Worm (Caenorhabditis elegans) whole organism, late embryonic: ENCODE results near the gene fbxa-135.

Experiments used
- C08G9.2 ChIP-seq: sonication (generic microtip); optimal IDR thresholded peaks from 2 replicates; lab custom pipeline; 2016; ENCODE audit warnings: mild to moderate bottlenecking, missing genetic modification characterization, moderate library complexity, missing compliant biosample characterization
- C38D4.7 ChIP-seq: fragments of 200-800 bp; sonication (Bioruptor generic); optimal IDR thresholded peaks from 2 replicates; lab custom pipeline; 2018; ENCODE audit warnings: mild to moderate bottlenecking, missing genetic modification characterization, moderate library complexity, missing compliant biosample characterization
- K02D7.2 ChIP-seq: sonication (generic microtip); optimal IDR thresholded peaks from 2 replicates; lab custom pipeline; 2017; ENCODE audit warnings: mild to moderate bottlenecking, missing genetic modification characterization, missing compliant biosample characterization
- K09A11.1 ChIP-seq: sonication (generic microtip); optimal IDR thresholded peaks from 2 replicates; lab custom pipeline; 2017; ENCODE audit warnings: antibody characterized with exemption, mild to moderate bottlenecking, missing genetic modification characterization, missing compliant biosample characterization; ENCODE audit not compliant: insufficient read depth
- ama-1 ChIP-seq: fragments of 150-350 bp; optimal IDR thresholded peaks from 2 replicates; lab custom pipeline; 2014
- ceh-14 ChIP-seq: sonication (generic microtip); optimal IDR thresholded peaks from 2 replicates; lab custom pipeline; 2016; ENCODE audit warnings: missing genotype, missing genetic modification characterization, missing compliant biosample characterization
- ceh-19 ChIP-seq: fragments of 200-800 bp; sonication (Bioruptor generic); optimal IDR thresholded peaks from 2 replicates; lab custom pipeline; 2018; ENCODE audit warnings: mild to moderate bottlenecking, missing genetic modification characterization, missing compliant biosample characterization
- ceh-2 ChIP-seq: sonication (generic microtip); optimal IDR thresholded peaks from 2 replicates; lab custom pipeline; 2016; ENCODE audit warnings: missing genotype, missing genetic modification characterization, missing compliant biosample characterization
- ceh-24 ChIP-seq: sonication (generic microtip); optimal IDR thresholded peaks from 2 replicates; lab custom pipeline; 2016; ENCODE audit warnings: mild to moderate bottlenecking, missing genetic modification characterization, missing compliant biosample characterization
- ceh-30 ChIP-seq: fragments of 150-350 bp; optimal IDR thresholded peaks from 2 replicates; lab custom pipeline; 2014; ENCODE audit warnings: missing biosample characterization, missing genetic modification characterization
- ceh-34 ChIP-seq: sonication (generic microtip); optimal IDR thresholded peaks from 2 replicates; lab custom pipeline; 2016; ENCODE audit warnings: mild to moderate bottlenecking, missing genetic modification characterization, missing compliant biosample characterization
- ceh-45 ChIP-seq: fragments of 200-800 bp; sonication (Bioruptor generic); IDR thresholded peaks from 2 replicates; pipeline ENCODE4 v1.3.6; 2022; ENCODE audit warnings: missing genetic modification reagents, missing genetic modification characterization, missing compliant biosample characterization
- ceh-48 ChIP-seq: sonication (generic microtip); optimal IDR thresholded peaks from 2 replicates; lab custom pipeline; 2016; ENCODE audit warnings: missing genetic modification characterization, inconsistent platforms, missing compliant biosample characterization
- ceh-9 ChIP-seq: sonication (generic microtip); optimal IDR thresholded peaks from 2 replicates; lab custom pipeline; 2016; ENCODE audit warnings: mild to moderate bottlenecking, missing genetic modification characterization, inconsistent platforms, missing compliant biosample characterization
- elt-2 ChIP-seq: sonication (generic microtip); optimal IDR thresholded peaks from 2 replicates; lab custom pipeline; 2016; ENCODE audit warnings: missing genetic modification reagents, missing genetic modification characterization, missing compliant biosample characterization
- elt-4 ChIP-seq: sonication (generic microtip); optimal IDR thresholded peaks from 2 replicates; lab custom pipeline; 2016; ENCODE audit warnings: missing genetic modification characterization, missing compliant biosample characterization
- eyg-1 ChIP-seq: sonication (generic microtip); optimal IDR thresholded peaks from 2 replicates; lab custom pipeline; 2016; ENCODE audit warnings: missing genotype, missing genetic modification characterization, missing compliant biosample characterization
- fax-1 ChIP-seq: sonication (generic microtip); optimal IDR thresholded peaks from 2 replicates; lab custom pipeline; 2016; ENCODE audit warnings: missing genotype, missing genetic modification characterization, missing compliant biosample characterization
- fkh-10 ChIP-seq: fragments of 150-350 bp; optimal IDR thresholded peaks from 2 replicates; lab custom pipeline; 2014; ENCODE audit warnings: missing biosample characterization, missing genetic modification reagents, missing genetic modification characterization
- gmeb-2 ChIP-seq: sonication (generic microtip); optimal IDR thresholded peaks from 2 replicates; lab custom pipeline; 2016; ENCODE audit warnings: missing genetic modification characterization, inconsistent platforms, missing compliant biosample characterization
- hlh-15 ChIP-seq: sonication (generic microtip); optimal IDR thresholded peaks from 2 replicates; lab custom pipeline; 2016; ENCODE audit warnings: missing genetic modification characterization, missing compliant biosample characterization
- lim-6 ChIP-seq: sonication (generic microtip); optimal IDR thresholded peaks from 2 replicates; lab custom pipeline; 2016; ENCODE audit warnings: missing genetic modification characterization, missing compliant biosample characterization
- lin-11 ChIP-seq: fragments of 200-800 bp; sonication (Bioruptor generic); optimal IDR thresholded peaks from 2 replicates; lab custom pipeline; 2018; ENCODE audit warnings: mild to moderate bottlenecking, missing genetic modification characterization, missing compliant biosample characterization
- madf-2 ChIP-seq: sonication (generic microtip); optimal IDR thresholded peaks from 2 replicates; lab custom pipeline; 2017; ENCODE audit warnings: missing genetic modification characterization, missing compliant biosample characterization
- mec-3 ChIP-seq: sonication (generic microtip); optimal IDR thresholded peaks from 2 replicates; lab custom pipeline; 2016; ENCODE audit warnings: borderline replicate concordance, missing genetic modification characterization, missing compliant biosample characterization
- nhr-11 ChIP-seq: fragments of 150-350 bp; optimal IDR thresholded peaks from 2 replicates; lab custom pipeline; 2014; ENCODE audit warnings: missing biosample characterization, missing genetic modification characterization
- pat-9 ChIP-seq: fragments of 200-800 bp; sonication (Bioruptor generic); optimal IDR thresholded peaks from 2 replicates; lab custom pipeline; 2018; ENCODE audit warnings: mild to moderate bottlenecking, missing genetic modification characterization, moderate library complexity, missing compliant biosample characterization
- ref-2 ChIP-seq: sonication (generic microtip); optimal IDR thresholded peaks from 2 replicates; lab custom pipeline; 2016; ENCODE audit warnings: missing genetic modification characterization, missing compliant biosample characterization
- sdc-2 ChIP-seq: sonication (generic microtip); optimal IDR thresholded peaks from 2 replicates; lab custom pipeline; 2016; ENCODE audit warnings: missing genotype, missing genetic modification characterization, missing compliant biosample characterization
- sox-2 ChIP-seq: fragments of 200-800 bp; sonication (Bioruptor generic); IDR thresholded peaks from 2 replicates; pipeline ENCODE4 v1.3.6; 2022; ENCODE audit warnings: missing genetic modification reagents, missing genetic modification characterization, missing compliant biosample characterization
- sox-4 ChIP-seq: sonication (generic microtip); optimal IDR thresholded peaks from 2 replicates; lab custom pipeline; 2017; ENCODE audit warnings: mild to moderate bottlenecking, missing genetic modification characterization, inconsistent platforms, missing compliant biosample characterization
- ttx-3 ChIP-seq: sonication (generic microtip); optimal IDR thresholded peaks from 2 replicates; lab custom pipeline; 2016; ENCODE audit warnings: missing genetic modification reagents, missing genetic modification characterization, missing compliant biosample characterization
- unc-86 ChIP-seq: sonication (generic microtip); optimal IDR thresholded peaks from 2 replicates; lab custom pipeline; 2016; ENCODE audit warnings: missing genetic modification characterization, missing compliant biosample characterization
- zip-5 ChIP-seq: sonication (generic microtip); optimal IDR thresholded peaks from 2 replicates; lab custom pipeline; 2016; ENCODE audit warnings: missing genetic modification characterization, missing compliant biosample characterization
- ztf-16 ChIP-seq: sonication (generic microtip); optimal IDR thresholded peaks from 2 replicates; lab custom pipeline; 2017; ENCODE audit warnings: missing genetic modification characterization, missing compliant biosample characterization

The fbxa-135 gene

DNA sequence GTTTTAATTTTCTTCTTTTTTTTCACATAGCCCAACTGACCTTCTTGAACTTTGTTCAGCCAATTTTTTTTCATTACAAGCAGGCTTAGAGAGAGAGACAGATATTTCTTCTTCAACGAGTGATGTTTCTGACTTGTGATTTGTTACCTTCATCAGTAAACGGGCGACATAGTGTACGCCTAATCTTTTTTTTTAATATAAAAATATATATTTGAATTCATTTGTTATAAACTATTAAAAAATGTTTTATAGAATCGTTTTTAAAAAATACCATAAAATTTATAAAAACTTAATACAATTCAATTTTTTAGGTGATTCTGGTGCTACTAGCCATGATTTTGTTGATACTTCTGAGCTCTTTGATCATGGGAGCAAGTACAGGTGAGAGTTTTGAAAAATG is 15.8 kb downstream of the fbxa-135 start, which contains the start of gene T06E6.10:
T06E6.10 (plus strand) TSS at position 301 of the 400 bp plus-strand sequence.
- TF ChIP-seq K09A11.1 (tag; lab: Kevin White, UChicago), result no peak
- TF ChIP-seq lin-11 (tag; lab: Kevin White, UChicago), result no peak
- TF ChIP-seq mec-3 (tag; lab: Kevin White, UChicago), result no peak
- no peak for TF ChIP-seq ztf-16 (tag; lab: Kevin White, UChicago)
- TF ChIP-seq ttx-3 (tag; lab: Kevin White, UChicago), result no peak
- no peak for TF ChIP-seq ceh-19 (GFP tag; lab: Kevin White, UChicago)
- TF ChIP-seq pat-9 (tag; lab: Kevin White, UChicago), result no peak
- no peak for TF ChIP-seq lim-6 (tag; lab: Kevin White, UChicago)
- no peak for TF ChIP-seq ref-2 (tag; lab: Kevin White, UChicago)
- no peak for TF ChIP-seq nhr-11
- TF ChIP-seq eyg-1, result no peak
- TF ChIP-seq zip-5, result no peak
- no peak for TF ChIP-seq elt-4 (tag; lab: Kevin White, UChicago)
- no peak for TF ChIP-seq ceh-45 (GFP tag; lab: Robert Waterston, UW)
- TF ChIP-seq ama-1 (lab: Kevin White, UChicago), result no peak
- no peak for TF ChIP-seq fkh-10 (GFP tag; lab: Kevin White, UChicago)
- no peak for TF ChIP-seq elt-2 (tag; lab: Kevin White, UChicago)
- TF ChIP-seq ceh-30 (tag; lab: Kevin White, UChicago), result no peak
- no peak for TF ChIP-seq ceh-14 (tag; lab: Kevin White, UChicago)

DNA sequence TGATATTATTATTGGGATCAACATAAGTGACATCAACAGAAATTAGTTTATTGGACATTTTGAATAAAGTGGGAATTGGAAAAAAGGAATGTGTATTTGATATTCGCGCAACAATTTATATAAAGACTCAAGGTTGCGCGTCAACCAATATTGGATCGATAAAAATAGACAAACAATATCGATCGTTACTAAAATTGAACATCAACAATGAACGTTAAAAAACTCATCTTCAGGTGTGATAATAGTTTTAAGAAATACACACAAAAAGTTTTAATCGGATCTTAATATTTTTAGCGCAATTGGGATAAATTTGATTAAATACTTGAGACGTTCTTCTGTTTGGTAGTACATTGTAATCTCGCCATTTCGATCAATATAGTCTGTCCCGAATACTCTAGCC is 21.5 kb downstream of the fbxa-135 start, which contains the start of gene fbxa-104:
fbxa-104 (minus strand) TSS at position 83 of the 400 bp plus-strand sequence.
- no peak for TF ChIP-seq sdc-2 (tag; lab: Kevin White, UChicago)

DNA sequence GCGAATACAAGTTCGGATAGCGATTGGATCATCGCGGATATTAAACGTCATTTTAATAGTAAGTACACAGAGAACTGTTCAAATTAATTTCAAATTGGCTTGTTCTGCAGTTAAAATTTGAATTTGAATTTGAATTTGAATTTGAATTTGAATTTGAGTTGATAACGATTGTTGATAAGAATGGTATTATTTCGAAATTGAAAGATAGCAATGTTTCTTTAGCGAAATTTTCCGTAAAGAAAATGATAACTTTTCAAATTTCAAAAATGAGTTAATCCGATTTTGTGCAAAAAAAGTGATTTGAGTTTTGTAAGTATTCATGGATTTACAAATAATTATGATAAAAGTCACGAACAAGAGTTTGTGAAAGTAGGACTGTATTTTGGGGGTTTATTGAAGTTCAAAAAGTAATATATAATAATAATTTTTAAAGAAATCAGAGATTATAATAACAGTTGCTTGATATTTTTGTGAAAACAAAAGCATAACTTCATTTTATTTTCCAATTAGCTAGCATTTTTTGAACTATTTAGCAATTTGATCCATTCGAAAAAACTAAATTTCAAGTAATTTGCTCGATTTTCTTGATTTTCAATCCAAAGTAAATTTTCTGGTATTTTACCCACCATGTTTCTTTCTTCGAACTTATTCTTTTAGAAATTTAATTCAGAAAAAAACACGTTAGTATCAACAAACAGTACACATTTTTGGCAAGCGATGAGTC is 23.5 kb downstream of the fbxa-135 start, which contains the start of gene Y36E3A.2:
Y36E3A.2 (plus strand) TSS at position 674 of the 724 bp plus-strand sequence.
- TF ChIP-seq ceh-24 (tag; lab: Kevin White, UChicago), result no peak
- no peak for TF ChIP-seq gmeb-2
- no peak for TF ChIP-seq ceh-34 (tag; lab: Kevin White, UChicago)
- TF ChIP-seq hlh-15 (tag; lab: Kevin White, UChicago), result no peak
- no peak for TF ChIP-seq sox-4 (tag; lab: Kevin White, UChicago)
- no peak for TF ChIP-seq ztf-16 (tag; lab: Kevin White, UChicago)
- no peak for TF ChIP-seq elt-4 (tag; lab: Kevin White, UChicago)
- TF ChIP-seq C38D4.7, result no peak
- no peak for TF ChIP-seq ceh-9 (tag; lab: Kevin White, UChicago)
- TF ChIP-seq ceh-45 (GFP tag; lab: Robert Waterston, UW), result no peak
- TF ChIP-seq pat-9 (tag; lab: Kevin White, UChicago), result no peak

ce11 chrV:15426944-15427343 is 24.9 kb downstream of the fbxa-135 start, which contains the start of gene fbxa-209:
Gene fbxa-209 (minus strand): TSS chrV:15427044.
- no peak for TF ChIP-seq sox-2 (GFP tag; lab: Robert Waterston, UW)
- no peak for TF ChIP-seq eyg-1
- TF ChIP-seq K02D7.2, result no peak
- TF ChIP-seq ceh-2 (tag; lab: Kevin White, UChicago), result no peak
- no peak for TF ChIP-seq unc-86 (tag; lab: Kevin White, UChicago)
- no peak for TF ChIP-seq pat-9 (tag; lab: Kevin White, UChicago)
- no peak for TF ChIP-seq C08G9.2 (tag; lab: Kevin White, UChicago)
- TF ChIP-seq ceh-14 (tag; lab: Kevin White, UChicago), result no peak
- TF ChIP-seq zip-5, result no peak
- no peak for TF ChIP-seq fax-1 (tag; lab: Kevin White, UChicago)
- no peak for TF ChIP-seq sdc-2 (tag; lab: Kevin White, UChicago)
- no peak for TF ChIP-seq ceh-48
- no peak for TF ChIP-seq gmeb-2
- TF ChIP-seq madf-2 (tag; lab: Kevin White, UChicago), result no peak
